Fruit fly (Drosophila melanogaster) Kc167 (cell line): Measurements from ENCODE around the gene Edem1.

Source experiments
- Sin3A ChIP-seq: fragments of >200 bp; optimal IDR thresholded peaks from 2 replicates; lab custom pipeline; 2018; ENCODE audit warnings: missing external identifiers
- h ChIP-seq: fragments of >200 bp; optimal IDR thresholded peaks from 3 replicates; lab custom pipeline; 2018; ENCODE audit warnings: missing external identifiers
- insv ChIP-seq: fragments of >200 bp; optimal IDR thresholded peaks from 3 replicates; lab custom pipeline; 2018; ENCODE audit warnings: missing external identifiers
- ttk ChIP-seq: sonication (Bioruptor generic); optimal IDR thresholded peaks from 2 replicates; lab custom pipeline; 2017; ENCODE audit warnings: missing external identifiers

DNA sequence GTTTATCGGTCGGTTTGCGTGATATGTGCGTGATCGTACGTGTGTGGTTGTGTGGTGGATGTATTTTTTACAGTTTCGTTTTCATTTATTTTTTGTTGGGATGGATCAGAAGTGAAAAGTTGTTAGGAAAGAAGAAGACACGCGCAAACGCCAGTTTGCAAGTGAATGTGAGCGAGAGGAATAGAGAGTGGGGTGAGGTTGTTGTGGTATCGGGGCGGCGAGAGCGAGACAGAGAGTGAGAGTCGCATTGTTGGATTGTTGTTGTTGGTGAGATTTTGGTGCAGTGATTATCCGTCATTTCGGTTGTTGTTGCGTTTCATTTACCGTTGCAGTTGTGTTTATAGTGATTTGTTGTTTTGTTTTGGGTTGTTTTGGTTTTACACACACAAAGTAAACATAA, 15.1 kb downstream of the Edem1 start:
- TF ChIP-seq ttk (lab: Kevin White, UChicago) (no peak), insv (no peak), h (lab: Kevin White, UChicago) (no peak), Sin3A (no peak)
